Worm (Caenorhabditis elegans) whole organism, L4/young adult: ENCODE data around the gene his-31.

Experiments
- W03F9.2 ChIP-seq: fragments of 150-350 bp; optimal IDR thresholded peaks from 2 replicates; lab custom pipeline; 2014; ENCODE audit warnings: missing biosample characterization, missing genetic modification characterization
- dao-5 ChIP-seq: sonication (generic microtip); optimal IDR thresholded peaks from 2 replicates; lab custom pipeline; 2016; ENCODE audit warnings: missing genotype, missing genetic modification characterization, moderate library complexity, missing compliant biosample characterization
- him-1 ChIP-seq: sonication (generic microtip); optimal IDR thresholded peaks from 2 replicates; lab custom pipeline; 2016; ENCODE audit warnings: missing genotype, missing genetic modification reagents, missing genetic modification characterization, missing compliant biosample characterization

The his-31 gene

ce11 chrIV:8289105-8289504, 44.7 kb downstream of the his-31 start:
- TF ChIP-seq him-1, result no peak
- no peak for TF ChIP-seq W03F9.2 (tag; lab: Kevin White, UChicago)
- no peak for TF ChIP-seq dao-5

- TF ChIP-seq W03F9.2 (tag; lab: Kevin White, UChicago) (no peak), dao-5 (no peak)
These were observed 46.5 kb downstream of the his-31 start for ce11 chrIV:8287287-8287686.

ce11 chrIV:8286352-8286751, 47.4 kb downstream of the his-31 start, which contains the start of gene K07H8.9:
Gene K07H8.9 (minus strand): TSS chrIV:8286476.
- no peak for TF ChIP-seq him-1
- no peak for TF ChIP-seq dao-5
- no peak for TF ChIP-seq W03F9.2 (tag; lab: Kevin White, UChicago)
